Worm (Caenorhabditis elegans) whole organism, L4/young adult: ENCODE results near the gene F27D9.7.

Experiments used
- W03F9.2 ChIP-seq: fragments of 150-350 bp; optimal IDR thresholded peaks from 2 replicates; lab custom pipeline; 2014; ENCODE audit warnings: missing biosample characterization, missing genetic modification characterization
- dao-5 ChIP-seq: sonication (generic microtip); optimal IDR thresholded peaks from 2 replicates; lab custom pipeline; 2016; ENCODE audit warnings: missing genotype, missing genetic modification characterization, moderate library complexity, missing compliant biosample characterization
- him-1 ChIP-seq: sonication (generic microtip); optimal IDR thresholded peaks from 2 replicates; lab custom pipeline; 2016; ENCODE audit warnings: missing genotype, missing genetic modification reagents, missing genetic modification characterization, missing compliant biosample characterization

ce11 chrX:7689570-7689969, 19.0 kb upstream of the F27D9.7 start:
- TF ChIP-seq W03F9.2 (no peak), him-1 (peak; percentile 41), dao-5 (tag; lab: Kevin White, UChicago) (no peak)
